ENCODE assay signal across 5 worm cellular contexts in the genomic region with DNA sequence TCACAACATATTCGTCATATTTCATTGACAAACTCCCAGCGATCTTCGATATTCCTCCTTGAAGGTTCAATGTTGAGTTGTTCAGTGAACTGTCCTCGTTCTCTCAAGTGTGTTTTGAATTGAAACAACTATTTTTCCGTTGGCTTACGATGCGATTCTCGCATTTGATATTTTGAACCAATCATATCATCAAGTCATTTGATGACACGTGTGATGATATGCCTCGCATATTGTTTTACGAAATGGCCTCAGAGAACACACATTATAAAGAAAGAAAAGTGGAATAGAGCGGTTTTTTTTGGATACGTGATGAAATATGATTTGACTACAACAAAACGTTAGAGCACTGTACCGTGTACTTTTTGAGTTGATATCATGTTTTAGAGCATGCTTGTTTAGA.
TF ChIP-seq lines count a peak whose summit lies in the region.

No protein-coding gene starts in this region.

TF ChIP-seq in whole organism, L1 larva, 84 proteins besides CTCF, POLR2A, EP300 and RAD21 (continues in another document):
- TF ChIP-seq unc-86 (tag; optimal IDR thresholded peaks at IDR 0.05; lab: Kevin White, UChicago) (no peak), tlp-1 (tag; optimal IDR thresholded peaks at IDR 0.05; lab: Kevin White, UChicago) (no peak), nhr-85 (tag; lab: Kevin White, UChicago) (peak; percentile 91), nhr-12 (tag; optimal IDR thresholded peaks at IDR 0.05; lab: Kevin White, UChicago) (no peak), ceh-90 (tag; optimal IDR thresholded peaks at IDR 0.05; lab: Kevin White, UChicago) (no peak), mab-9 (GFP tag; IDR thresholded peaks at IDR 0.05; lab: Robert Waterston, UW) (no peak), ztf-4 (tag; optimal IDR thresholded peaks at IDR 0.05; lab: Kevin White, UChicago) (peak; percentile 7), nhr-76 (tag; optimal IDR thresholded peaks at IDR 0.05; lab: Kevin White, UChicago) (no peak), hpl-2 (GFP tag; optimal IDR thresholded peaks at IDR 0.05; lab: Kevin White, UChicago) (no peak), ceh-88 (GFP tag; IDR thresholded peaks at IDR 0.05; lab: Robert Waterston, UW) (no peak), Y116A8C.19 (tag; optimal IDR thresholded peaks at IDR 0.05; lab: Kevin White, UChicago; ENCODE audit: borderline replicate concordance) (no peak), aly-2 (tag; optimal IDR thresholded peaks at IDR 0.05; lab: Kevin White, UChicago) (no peak), ces-1 (GFP tag; optimal IDR thresholded peaks at IDR 0.05; lab: Kevin White, UChicago) (no peak), fos-1 (tag; optimal IDR thresholded peaks at IDR 0.05; lab: Kevin White, UChicago) (no peak), lin-15B (tag; optimal IDR thresholded peaks at IDR 0.05; lab: Kevin White, UChicago) (no peak), dpl-1 (GFP tag; optimal IDR thresholded peaks at IDR 0.05; lab: Kevin White, UChicago) (no peak), C34B4.2 (tag; optimal IDR thresholded peaks at IDR 0.05; lab: Kevin White, UChicago) (no peak), isw-1 (GFP tag; IDR thresholded peaks at IDR 0.05; lab: Robert Waterston, UW) (no peak), unc-98 (GFP tag; IDR thresholded peaks at IDR 0.05; lab: Robert Waterston, UW) (no peak)

TF ChIP-seq in whole organism, L2 larva, 48 proteins besides CTCF, POLR2A, EP300 and RAD21 (continues in another document):
- TF ChIP-seq lin-11 (tag; optimal IDR thresholded peaks at IDR 0.05; lab: Kevin White, UChicago), result no peak
- peak; percentile 72 for TF ChIP-seq blmp-1 (tag; optimal IDR thresholded peaks at IDR 0.05; lab: Kevin White, UChicago; ENCODE audit: insufficient read depth)
- TF ChIP-seq F13H6.1 (tag; optimal IDR thresholded peaks at IDR 0.05; lab: Kevin White, UChicago), result peak; percentile 46
- no peak for TF ChIP-seq R02D3.7 (tag; optimal IDR thresholded peaks at IDR 0.05; lab: Kevin White, UChicago)
- TF ChIP-seq unc-39 (tag; optimal IDR thresholded peaks at IDR 0.05; lab: Kevin White, UChicago), result no peak
- no peak for TF ChIP-seq elt-1 (tag; optimal IDR thresholded peaks at IDR 0.05; lab: Kevin White, UChicago)
- peak; percentile 26 for TF ChIP-seq skn-1 (tag; optimal IDR thresholded peaks at IDR 0.05; lab: Kevin White, UChicago)
- TF ChIP-seq dmd-4 (tag; optimal IDR thresholded peaks at IDR 0.05; lab: Kevin White, UChicago), result no peak
- TF ChIP-seq peb-1 (tag; optimal IDR thresholded peaks at IDR 0.05; lab: Kevin White, UChicago), result no peak
- no peak for TF ChIP-seq nhr-25 (tag; optimal IDR thresholded peaks at IDR 0.05; lab: Kevin White, UChicago)
- TF ChIP-seq unc-62 (GFP tag; optimal IDR thresholded peaks at IDR 0.05; lab: Kevin White, UChicago), result no peak
- TF ChIP-seq elt-3 (tag; optimal IDR thresholded peaks at IDR 0.05; lab: Kevin White, UChicago), result no peak
- TF ChIP-seq sma-9 (GFP tag; optimal IDR thresholded peaks at IDR 0.05; lab: Kevin White, UChicago), result peak; percentile 95
- no peak for TF ChIP-seq sma-9 (tag; optimal IDR thresholded peaks at IDR 0.05; lab: Kevin White, UChicago)
- no peak for TF ChIP-seq nhr-77 (tag; optimal IDR thresholded peaks at IDR 0.05; lab: Kevin White, UChicago)
- TF ChIP-seq gmeb-1 (tag; optimal IDR thresholded peaks at IDR 0.05; lab: Kevin White, UChicago), result peak; percentile 51
- no peak for TF ChIP-seq ceh-82 (tag; optimal IDR thresholded peaks at IDR 0.05; lab: Kevin White, UChicago)
- TF ChIP-seq lin-13 (GFP tag; optimal IDR thresholded peaks at IDR 0.05; lab: Kevin White, UChicago), result no peak
- no peak for TF ChIP-seq ceh-16 (tag; optimal IDR thresholded peaks at IDR 0.05; lab: Kevin White, UChicago)

TF ChIP-seq in whole organism, L3 larva, 47 proteins besides CTCF, POLR2A, EP300 and RAD21 (continues in another document):
- no peak for TF ChIP-seq sea-2 (GFP tag; optimal IDR thresholded peaks at IDR 0.05; lab: Kevin White, UChicago)
- TF ChIP-seq eor-1 (tag; optimal IDR thresholded peaks at IDR 0.05; lab: Kevin White, UChicago), result no peak
- TF ChIP-seq elt-1 (tag; optimal IDR thresholded peaks at IDR 0.05; lab: Kevin White, UChicago), result no peak
- no peak for TF ChIP-seq zag-1 (tag; optimal IDR thresholded peaks at IDR 0.05; lab: Kevin White, UChicago)
- TF ChIP-seq elt-3 (tag; optimal IDR thresholded peaks at IDR 0.05; lab: Kevin White, UChicago), result peak in 1 of 3 experiments; percentile 9
- TF ChIP-seq nhr-11 (tag; optimal IDR thresholded peaks at IDR 0.05; lab: Kevin White, UChicago), result no peak
- peak; percentile 17 for TF ChIP-seq pha-4 (tag; optimal IDR thresholded peaks at IDR 0.05; lab: Kevin White, UChicago)
- no peak for TF ChIP-seq aly-2 (tag; optimal IDR thresholded peaks at IDR 0.05; lab: Kevin White, UChicago)
- no peak for TF ChIP-seq ceh-9 (tag; optimal IDR thresholded peaks at IDR 0.05; lab: Kevin White, UChicago)
- no peak for TF ChIP-seq unc-39 (tag; optimal IDR thresholded peaks at IDR 0.05; lab: Kevin White, UChicago)
- no peak for TF ChIP-seq nhr-67 (tag; optimal IDR thresholded peaks at IDR 0.05; lab: Kevin White, UChicago)
- TF ChIP-seq nhr-12 (tag; optimal IDR thresholded peaks at IDR 0.05; lab: Kevin White, UChicago), result no peak
- no peak for TF ChIP-seq mml-1 (tag; optimal IDR thresholded peaks at IDR 0.05; lab: Kevin White, UChicago)
- no peak for TF ChIP-seq ceh-16 (tag; optimal IDR thresholded peaks at IDR 0.05; lab: Kevin White, UChicago)
- no peak for TF ChIP-seq ceh-28 (tag; optimal IDR thresholded peaks at IDR 0.05; lab: Kevin White, UChicago)
- TF ChIP-seq lsy-12 (tag; optimal IDR thresholded peaks at IDR 0.05; lab: Kevin White, UChicago), result peak; percentile 23
- peak; percentile 30 for TF ChIP-seq nhr-25 (tag; optimal IDR thresholded peaks at IDR 0.05; lab: Kevin White, UChicago)
- no peak for TF ChIP-seq egl-27 (tag; optimal IDR thresholded peaks at IDR 0.05; lab: Kevin White, UChicago)
- TF ChIP-seq ztf-4 (tag; optimal IDR thresholded peaks at IDR 0.05; lab: Kevin White, UChicago), result peak; percentile 45

TF ChIP-seq in whole organism, L4 larva, 104 proteins besides CTCF, POLR2A, EP300 and RAD21 (continues in another document):
- TF ChIP-seq cey-2 (tag; optimal IDR thresholded peaks at IDR 0.05; lab: Kevin White, UChicago; ENCODE audit: borderline replicate concordance, insufficient read depth) (peak; percentile 64), daf-8 (GFP tag; IDR thresholded peaks at IDR 0.05; lab: Robert Waterston, UW) (no peak), saeg-2 (GFP tag; IDR thresholded peaks at IDR 0.05; lab: Robert Waterston, UW) (no peak), php-3 (GFP tag; IDR thresholded peaks at IDR 0.05; lab: Robert Waterston, UW) (peak; percentile 30; the same call in 1 of the 2 replicates), Y75B8A.6 (GFP tag; IDR thresholded peaks at IDR 0.05; lab: Robert Waterston, UW) (no peak), mxl-2 (GFP tag; conservative IDR thresholded peaks at IDR 0.05; lab: Robert Waterston, UW) (0 out of 2 replicates have a peak, but pooled peaks have one; percentile 6), arid-1 (GFP tag; conservative IDR thresholded peaks at IDR 0.05; lab: Robert Waterston, UW) (no peak), nhr-48 (tag; optimal IDR thresholded peaks at IDR 0.05; lab: Kevin White, UChicago) (peak; percentile 78), ces-1 (GFP tag; optimal IDR thresholded peaks at IDR 0.05; lab: Kevin White, UChicago) (no peak), pqm-1 (tag; optimal IDR thresholded peaks at IDR 0.05; lab: Kevin White, UChicago) (no peak), unc-62 (GFP tag; optimal IDR thresholded peaks at IDR 0.05 in 1 of 2; lab: Kevin White, UChicago) (no peak), unc-62 (tag; optimal IDR thresholded peaks at IDR 0.05; lab: Kevin White, UChicago) (no peak), nhr-28 (tag; optimal IDR thresholded peaks at IDR 0.05; lab: Kevin White, UChicago) (peak; percentile 97), tra-1 (GFP tag; IDR thresholded peaks at IDR 0.05; lab: Robert Waterston, UW) (0 out of 2 replicates have a peak, but pooled peaks have one; percentile 12), ceh-62 (tag; optimal IDR thresholded peaks at IDR 0.05; lab: Kevin White, UChicago) (no peak), ceh-20 (GFP tag; IDR thresholded peaks at IDR 0.05; lab: Robert Waterston, UW) (peak; percentile 66), mes-2 (tag; optimal IDR thresholded peaks at IDR 0.05; lab: Kevin White, UChicago; ENCODE audit: poor library complexity, severe bottlenecking) (peak; percentile 41), T20F7.1 (GFP tag; optimal IDR thresholded peaks at IDR 0.05; lab: Kevin White, UChicago) (peak; percentile 56), dmd-9 (GFP tag; IDR thresholded peaks at IDR 0.05; lab: Robert Waterston, UW) (no peak)

TF ChIP-seq in whole organism, young adult, 124 proteins besides CTCF, POLR2A, EP300 and RAD21 (continues in another document):
- TF ChIP-seq hmg-20 (GFP tag; IDR thresholded peaks at IDR 0.05; lab: Robert Waterston, UW), result no peak
- TF ChIP-seq sdz-38 (tag; optimal IDR thresholded peaks at IDR 0.05; lab: Kevin White, UChicago), result no peak
- no peak for TF ChIP-seq B0035.1 (tag; optimal IDR thresholded peaks at IDR 0.05; lab: Kevin White, UChicago)
- TF ChIP-seq lin-40 (tag; optimal IDR thresholded peaks at IDR 0.05; lab: Kevin White, UChicago), result peak; percentile 63
- no peak for TF ChIP-seq egl-44 (GFP tag; IDR thresholded peaks at IDR 0.05; lab: Robert Waterston, UW)
- no peak for TF ChIP-seq Y79H2A.3 (GFP tag; conservative IDR thresholded peaks at IDR 0.05; lab: Robert Waterston, UW)
- no peak for TF ChIP-seq lin-26 (GFP tag; IDR thresholded peaks at IDR 0.05; lab: Robert Waterston, UW)
- no peak for TF ChIP-seq snpc-3.4 (tag; optimal IDR thresholded peaks at IDR 0.05; lab: Kevin White, UChicago)
- TF ChIP-seq ztf-25 (GFP tag; IDR thresholded peaks at IDR 0.05; lab: Robert Waterston, UW), result no peak
- no peak for TF ChIP-seq mxl-1 (tag; optimal IDR thresholded peaks at IDR 0.05; lab: Kevin White, UChicago)
- TF ChIP-seq him-1 (tag; optimal IDR thresholded peaks at IDR 0.05; lab: Kevin White, UChicago), result no peak
- no peak for TF ChIP-seq athp-1 (tag; optimal IDR thresholded peaks at IDR 0.05; lab: Kevin White, UChicago)
- TF ChIP-seq F33H1.4 (GFP tag; IDR thresholded peaks at IDR 0.05; lab: Robert Waterston, UW), result no peak
- no peak for TF ChIP-seq snpc-4 (GFP tag; optimal IDR thresholded peaks at IDR 0.05; lab: Kevin White, UChicago)
- peak in 2 of 4 experiments; percentile 16 to 19 for TF ChIP-seq snpc-4 (tag; optimal IDR thresholded peaks at IDR 0.05; lab: Kevin White, UChicago)
- no peak for TF ChIP-seq unc-130 (GFP tag; optimal IDR thresholded peaks at IDR 0.05; lab: Kevin White, UChicago)
- TF ChIP-seq nhr-90 (tag; optimal IDR thresholded peaks at IDR 0.05; lab: Kevin White, UChicago), result no peak
- no peak for TF ChIP-seq B0019.2 (GFP tag; conservative IDR thresholded peaks at IDR 0.05; lab: Robert Waterston, UW)
- peak; percentile 24 for TF ChIP-seq F23B12.7 (tag; optimal IDR thresholded peaks at IDR 0.05; lab: Kevin White, UChicago; ENCODE audit: insufficient read depth)
- no peak for TF ChIP-seq repo-1 (tag; optimal IDR thresholded peaks at IDR 0.05; lab: Kevin White, UChicago)
- peak; percentile 4 for TF ChIP-seq tbp1 (GFP tag; optimal IDR thresholded peaks at IDR 0.05; lab: Kevin White, UChicago)
- no peak for TF ChIP-seq nhr-179 (tag; optimal IDR thresholded peaks at IDR 0.05; lab: Kevin White, UChicago)
- no peak for TF ChIP-seq F52B5.7 (tag; optimal IDR thresholded peaks at IDR 0.05; lab: Kevin White, UChicago)
- TF ChIP-seq lsl-1 (GFP tag; optimal IDR thresholded peaks at IDR 0.05; lab: Kevin White, UChicago), result no peak
